Fruit fly (Drosophila melanogaster) whole organism, embryonic: ENCODE results near the gene TpnC25D.

Source experiments
- CG10267 ChIP-seq: fragments of 200-800 bp; sonication (Bioruptor generic); optimal IDR thresholded peaks from 2 replicates; lab custom pipeline; 2018; ENCODE audit warnings: missing biosample characterization, mild to moderate bottlenecking, missing genetic modification characterization, moderate library complexity
- CG10959 ChIP-seq: fragments of 200-800 bp; sonication (Bioruptor generic); IDR thresholded peaks from 2 replicates; pipeline ENCODE4 v1.3.6; 2022; ENCODE audit warnings: missing biosample characterization, missing genetic modification characterization
- CG10979 ChIP-seq: fragments of 200-800 bp; sonication (Bioruptor generic); optimal IDR thresholded peaks from 2 replicates; lab custom pipeline; 2018; ENCODE audit warnings: missing biosample characterization, mild to moderate bottlenecking, missing genetic modification characterization, moderate library complexity
- CG11723 ChIP-seq: fragments of 200-800 bp; sonication (Bioruptor generic); optimal IDR thresholded peaks from 2 replicates; lab custom pipeline; 2017; ENCODE audit warnings: missing biosample characterization, mild to moderate bottlenecking, missing genetic modification characterization
- CG12155 ChIP-seq: fragments of 200-800 bp; sonication (Bioruptor generic); optimal IDR thresholded peaks from 3 replicates; lab custom pipeline; 2016; ENCODE audit warnings: missing biosample characterization, missing genetic modification characterization
- CG12769 ChIP-seq: fragments of 200-800 bp; sonication (Bioruptor generic); optimal IDR thresholded peaks from 2 replicates; lab custom pipeline; 2019; ENCODE audit warnings: missing biosample characterization, mild to moderate bottlenecking, missing genetic modification characterization, moderate library complexity
- CG14667 ChIP-seq: fragments of 200-800 bp; sonication (Bioruptor generic); IDR thresholded peaks from 2 replicates; pipeline ENCODE4 v1.3.6; 2022; ENCODE audit warnings: missing biosample characterization, missing genetic modification characterization
- CG14710 ChIP-seq: fragments of 200-800 bp; sonication (Bioruptor generic); optimal IDR thresholded peaks from 3 replicates; lab custom pipeline; 2019; ENCODE audit warnings: missing biosample characterization, mild to moderate bottlenecking, missing genetic modification characterization, moderate library complexity
- CG15269 ChIP-seq: fragments of 200-800 bp; sonication (Bioruptor generic); optimal IDR thresholded peaks from 2 replicates; lab custom pipeline; 2018; ENCODE audit warnings: missing biosample characterization, mild to moderate bottlenecking, missing genetic modification characterization, moderate library complexity
- CG15601 ChIP-seq: fragments of 200-800 bp; sonication (Bioruptor generic); optimal IDR thresholded peaks from 3 replicates; lab custom pipeline; 2019; ENCODE audit warnings: missing biosample characterization, mild to moderate bottlenecking, missing genetic modification characterization, moderate library complexity
- CG1603 ChIP-seq: fragments of 200-800 bp; sonication (Bioruptor generic); optimal IDR thresholded peaks from 2 replicates; lab custom pipeline; 2019; ENCODE audit warnings: missing biosample characterization, mild to moderate bottlenecking, missing genetic modification characterization, moderate library complexity
- CG2678 ChIP-seq: fragments of 200-800 bp; sonication (Bioruptor generic); optimal IDR thresholded peaks from 3 replicates; lab custom pipeline; 2019; ENCODE audit warnings: missing biosample characterization, mild to moderate bottlenecking, missing genetic modification characterization, moderate library complexity
- CG2712 ChIP-seq: fragments of 200-800 bp; optimal IDR thresholded peaks from 3 replicates; lab custom pipeline; 2019; ENCODE audit warnings: missing biosample characterization, mild to moderate bottlenecking, missing genetic modification characterization, moderate library complexity
- CG2875 ChIP-seq: fragments of 200-800 bp; sonication (Bioruptor generic); optimal IDR thresholded peaks from 2 replicates; lab custom pipeline; 2017; ENCODE audit warnings: missing biosample characterization, mild to moderate bottlenecking, missing genetic modification characterization, missing genetic modification reagents
- CG30403 ChIP-seq: fragments of 200-800 bp; sonication (Bioruptor generic); optimal IDR thresholded peaks from 3 replicates; lab custom pipeline; 2016; ENCODE audit warnings: missing biosample characterization, missing genetic modification characterization
- CG30431 ChIP-seq: fragments of 200-800 bp; sonication (Bioruptor generic); optimal IDR thresholded peaks from 2 replicates; lab custom pipeline; 2017; ENCODE audit warnings: missing biosample characterization, missing genetic modification characterization
- CG4328 ChIP-seq: fragments of 200-800 bp; sonication (Bioruptor generic); optimal IDR thresholded peaks from 3 replicates; lab custom pipeline; 2017; ENCODE audit warnings: missing biosample characterization, missing genetic modification reagents, missing genetic modification characterization
- CG4424 ChIP-seq: fragments of 200-800 bp; sonication (Bioruptor generic); optimal IDR thresholded peaks from 3 replicates; lab custom pipeline; 2016; ENCODE audit warnings: missing biosample characterization, missing genetic modification characterization
- CG4707 ChIP-seq: fragments of 200-800 bp; sonication (Bioruptor generic); optimal IDR thresholded peaks from 2 replicates; lab custom pipeline; 2018; ENCODE audit warnings: missing biosample characterization, mild to moderate bottlenecking, missing genetic modification characterization, moderate library complexity
- CG4820 ChIP-seq: fragments of 200-800 bp; sonication (Bioruptor generic); optimal IDR thresholded peaks from 3 replicates; lab custom pipeline; 2016; ENCODE audit warnings: missing biosample characterization, missing genetic modification characterization
- CG6813 ChIP-seq: fragments of 200-800 bp; sonication (Bioruptor generic); optimal IDR thresholded peaks from 2 replicates; lab custom pipeline; 2017; ENCODE audit warnings: missing biosample characterization, missing genetic modification characterization, mild to moderate bottlenecking, moderate library complexity, missing genetic modification reagents
- CG9727 ChIP-seq: fragments of 200-800 bp; sonication (Bioruptor generic); optimal IDR thresholded peaks from 3 replicates; lab custom pipeline; 2017; ENCODE audit warnings: missing biosample characterization, mild to moderate bottlenecking, missing genetic modification characterization
- CG9876 ChIP-seq: fragments of 200-800 bp; sonication (Bioruptor generic); optimal IDR thresholded peaks from 2 replicates; lab custom pipeline; 2016; ENCODE audit warnings: missing biosample characterization, missing genetic modification characterization
- D19A ChIP-seq: fragments of 200-800 bp; optimal IDR thresholded peaks from 3 replicates; lab custom pipeline; 2019; ENCODE audit warnings: missing biosample characterization, mild to moderate bottlenecking, missing genetic modification characterization, moderate library complexity
- Dad ChIP-seq: fragments of 200-800 bp; sonication (Bioruptor generic); optimal IDR thresholded peaks from 3 replicates; lab custom pipeline; 2016; ENCODE audit warnings: missing biosample characterization, missing genetic modification characterization
- Drgx ChIP-seq: fragments of 200-800 bp; sonication (Bioruptor generic); IDR thresholded peaks from 2 replicates; pipeline ENCODE4 v1.3.6; 2022; ENCODE audit warnings: missing biosample characterization, missing genetic modification characterization
- Fer3 ChIP-seq: fragments of 200-800 bp; sonication (Bioruptor generic); optimal IDR thresholded peaks from 2 replicates; lab custom pipeline; 2018; ENCODE audit warnings: missing biosample characterization, mild to moderate bottlenecking, missing genetic modification characterization, moderate library complexity
- HLH3B ChIP-seq: fragments of 200-800 bp; sonication (Bioruptor generic); IDR thresholded peaks from 2 replicates; pipeline ENCODE4 v1.3.6; 2022; ENCODE audit warnings: missing biosample characterization, missing genetic modification characterization
- Med ChIP-seq: fragments of 200-800 bp; sonication (Bioruptor generic); peaks from one replicate; lab custom pipeline; 2016; ENCODE audit warnings: missing biosample characterization, missing genetic modification characterization, mild to moderate bottlenecking, inconsistent platforms, moderate library complexity
- NC2α ChIP-seq: fragments of 200-800 bp; sonication (Bioruptor generic); optimal IDR thresholded peaks from 2 replicates; lab custom pipeline; 2016; ENCODE audit warnings: missing biosample characterization, missing genetic modification characterization
- NFAT ChIP-seq: fragments of 200-800 bp; sonication (Bioruptor generic); IDR thresholded peaks from 2 replicates; pipeline ENCODE4 v1.3.6; 2022; ENCODE audit warnings: missing biosample characterization, missing genetic modification characterization
- Pdp1 ChIP-seq, 2 experiments: fragments of 200-800 bp; sonication (Bioruptor generic); optimal IDR thresholded peaks; 3 replicates each; lab custom pipeline; 2016; ENCODE audit warnings: missing biosample characterization in 2 of 2, missing genetic modification characterization in 2 of 2, mild to moderate bottlenecking in 1 of 2, moderate library complexity in 1 of 2
- Rfx ChIP-seq: fragments of 200-800 bp; sonication (Bioruptor generic); IDR thresholded peaks from 2 replicates; pipeline ENCODE4 v1.3.6; 2022; ENCODE audit warnings: missing biosample characterization, missing genetic modification characterization
- ap ChIP-seq: fragments of 200-800 bp; sonication (Bioruptor generic); IDR thresholded peaks from 2 replicates; pipeline ENCODE4 v1.3.6; 2022; ENCODE audit warnings: missing biosample characterization, missing genetic modification characterization
- chif ChIP-seq, 2 experiments: fragments of 200-800 bp; sonication (Bioruptor generic); optimal IDR thresholded peaks; 3 replicates each; lab custom pipeline; 2016; ENCODE audit warnings: missing biosample characterization in 2 of 2, missing genetic modification characterization in 2 of 2
- fd96Cb ChIP-seq: fragments of 200-800 bp; sonication (Bioruptor generic); optimal IDR thresholded peaks from 2 replicates; lab custom pipeline; 2018; ENCODE audit warnings: missing biosample characterization, mild to moderate bottlenecking, missing genetic modification characterization, moderate library complexity
- jigr1 ChIP-seq: fragments of 200-800 bp; sonication (Bioruptor generic); IDR thresholded peaks from 3 replicates; pipeline ENCODE4 v1.3.6; 2022; ENCODE audit warnings: missing biosample characterization, missing genetic modification characterization
- jumu ChIP-seq: fragments of 200-800 bp; sonication (Bioruptor generic); optimal IDR thresholded peaks from 3 replicates; lab custom pipeline; 2016; ENCODE audit warnings: missing biosample characterization, missing genetic modification characterization
- lola ChIP-seq, 3 experiments: fragments of >200 bp in 2 of 3; fragments of 200-800 bp in 1 of 3; sonication (Bioruptor generic) in 1 of 3; optimal IDR thresholded peaks; 2 replicates each; lab custom pipeline; 2017 to 2019; ENCODE audit warnings: missing biosample characterization in 3 of 3, missing genetic modification characterization in 3 of 3, mild to moderate bottlenecking in 1 of 3, moderate library complexity in 1 of 3
- nerfin-1 ChIP-seq: fragments of 200-800 bp; sonication (Bioruptor generic); optimal IDR thresholded peaks from 3 replicates; lab custom pipeline; 2019; ENCODE audit warnings: missing biosample characterization, mild to moderate bottlenecking, missing genetic modification characterization, moderate library complexity
- nom ChIP-seq: fragments of 200-800 bp; sonication (Bioruptor generic); optimal IDR thresholded peaks from 2 replicates; lab custom pipeline; 2017; ENCODE audit warnings: missing biosample characterization, missing genetic modification characterization, mild to moderate bottlenecking, moderate library complexity, missing genetic modification reagents
- org-1 ChIP-seq: fragments of 200-800 bp; sonication (Bioruptor generic); optimal IDR thresholded peaks from 2 replicates; lab custom pipeline; 2017; ENCODE audit warnings: missing biosample characterization, missing genetic modification characterization
- sens ChIP-seq: fragments of 200-800 bp; sonication (Bioruptor generic); peaks from one replicate; lab custom pipeline; 2016; ENCODE audit warnings: missing biosample characterization, missing genetic modification characterization
- tgo ChIP-seq: fragments of 200-800 bp; sonication (Bioruptor generic); IDR thresholded peaks from 3 replicates; pipeline ENCODE4 v1.3.6; 2022; ENCODE audit warnings: missing biosample characterization, missing genetic modification characterization
- trem ChIP-seq: fragments of 200-800 bp; optimal IDR thresholded peaks from 3 replicates; lab custom pipeline; 2019; ENCODE audit warnings: missing biosample characterization, mild to moderate bottlenecking, missing genetic modification characterization, moderate library complexity
- trh ChIP-seq: fragments of 200-800 bp; sonication (Bioruptor generic); optimal IDR thresholded peaks from 2 replicates; lab custom pipeline; 2016; ENCODE audit warnings: missing biosample characterization, missing genetic modification characterization
- wdn ChIP-seq: fragments of 200-800 bp; sonication (Bioruptor generic); IDR thresholded peaks from 2 replicates; pipeline ENCODE4 v1.3.6; 2022; ENCODE audit warnings: missing biosample characterization, missing genetic modification characterization
- wor ChIP-seq: fragments of 200-800 bp; sonication (Bioruptor generic); IDR thresholded peaks from 2 replicates; pipeline ENCODE4 v1.3.6; 2022; ENCODE audit warnings: missing biosample characterization, missing genetic modification characterization

TpnC25D gene

DNA sequence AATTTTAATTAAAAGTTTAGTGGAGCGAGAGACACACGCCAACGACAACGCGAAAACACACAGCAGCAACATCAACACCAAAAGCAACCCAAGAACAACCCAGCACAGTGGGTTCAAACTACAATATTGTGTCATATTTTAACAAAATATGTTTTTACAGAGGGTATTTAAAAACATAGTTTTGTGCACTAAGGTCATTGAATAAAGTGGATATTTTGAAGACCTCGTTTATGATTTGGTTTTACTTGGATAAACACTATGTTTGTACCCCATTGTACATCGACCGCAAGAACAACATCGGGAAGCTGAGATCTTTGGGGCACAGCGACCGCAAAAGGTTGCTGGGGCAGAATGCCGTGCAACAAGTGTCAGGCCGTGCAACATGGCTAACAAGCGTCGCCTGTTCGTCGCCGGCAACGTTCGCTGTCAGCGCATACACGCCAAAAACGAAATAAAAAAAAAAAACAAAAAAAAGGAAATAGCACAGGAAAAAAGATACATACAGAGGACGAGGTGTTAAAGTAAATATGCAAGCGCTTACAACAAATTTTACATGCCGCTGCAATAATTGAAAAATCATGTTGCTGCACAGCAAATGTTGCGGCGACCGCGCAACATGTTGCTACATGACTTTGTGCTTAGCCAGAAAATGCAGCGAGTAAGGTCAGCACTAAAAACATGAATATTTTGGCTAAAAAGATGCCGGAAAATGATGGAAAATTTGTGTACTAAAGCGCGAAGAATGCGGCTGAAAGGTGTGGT is 44.9 kb downstream of the TpnC25D start (continued):
- TF ChIP-seq CG12769 (tag; lab: Kevin White, UChicago) (peak; percentile 29), CG4820 (peak; percentile 34), Drgx (GFP tag; lab: Robert Waterston, UW) (peak; percentile 87), CG10959 (peak; percentile 47; the same call in 1 of the 2 replicates), CG30431 (GFP tag; lab: Kevin White, UChicago) (peak; percentile 23), nerfin-1 (tag; lab: Kevin White, UChicago) (no peak), CG2712 (peak; percentile 65), Pdp1 (GFP tag; optimal IDR thresholded peaks at IDR 0.05; lab: Kevin White, UChicago) (peak in 1 of 2 experiments; percentile 26), CG14710 (peak; percentile 49), CG14667 (GFP tag; lab: Robert Waterston, UW) (0 out of 2 replicates have a peak, but pooled peaks have one; percentile 25), Med (GFP tag; lab: Kevin White, UChicago) (peak; percentile 86), CG4707 (peak; percentile 39), CG10267 (tag; lab: Kevin White, UChicago) (peak; percentile 13), lola (GFP tag; optimal IDR thresholded peaks at IDR 0.05; lab: Kevin White, UChicago) (peak in 1 of 3 experiments; percentile 66), ap (GFP tag; lab: Robert Waterston, UW) (0 out of 2 replicates have a peak, but pooled peaks have one; percentile 17), trh (GFP tag; lab: Kevin White, UChicago) (peak; percentile 8), CG12155 (GFP tag; lab: Kevin White, UChicago) (peak; percentile 15), tgo (GFP tag; lab: Robert Waterston, UW) (0 out of 3 replicates have a peak, but pooled peaks have one; percentile 19), CG9727 (peak; percentile 44), trem (tag; lab: Kevin White, UChicago) (peak; percentile 19), HLH3B (GFP tag; lab: Robert Waterston, UW) (no peak), NC2α (GFP tag; lab: Kevin White, UChicago) (no peak), fd96Cb (tag; lab: Kevin White, UChicago) (peak; percentile 16), wor (GFP tag; lab: Robert Waterston, UW) (no peak), CG4424 (GFP tag; lab: Kevin White, UChicago) (peak; percentile 54), CG9876 (no peak), jumu (GFP tag; lab: Kevin White, UChicago) (peak; percentile 16), CG1603 (tag; lab: Kevin White, UChicago) (peak; percentile 56), CG11723 (GFP tag; lab: Kevin White, UChicago) (no peak), Rfx (GFP tag; lab: Robert Waterston, UW) (0 out of 2 replicates have a peak, but pooled peaks have one; percentile 17), CG2678 (peak; percentile 52), CG6813 (GFP tag; lab: Kevin White, UChicago) (peak; percentile 33), NFAT (no peak), org-1 (peak; percentile 1), CG15269 (tag; lab: Kevin White, UChicago) (peak; percentile 2), chif (GFP tag; optimal IDR thresholded peaks at IDR 0.05; lab: Kevin White, UChicago) (peak in 1 of 2 experiments; percentile 58), CG2875 (GFP tag; lab: Kevin White, UChicago) (peak; percentile 30), wdn (GFP tag; lab: Robert Waterston, UW) (no peak), CG15601 (tag; lab: Kevin White, UChicago) (peak; percentile 27), Dad (no peak), D19A (tag; lab: Kevin White, UChicago) (peak; percentile 19), CG4328 (GFP tag; lab: Kevin White, UChicago) (no peak), sens (GFP tag; lab: Kevin White, UChicago) (peak; percentile 81), CG30403 (peak; percentile 10), CG10979 (tag; lab: Kevin White, UChicago) (peak; percentile 44), nom (GFP tag; lab: Kevin White, UChicago) (peak; percentile 90), jigr1 (GFP tag; lab: Robert Waterston, UW) (no peak), Fer3 (tag; lab: Kevin White, UChicago) (peak; percentile 13)
